Worm (Caenorhabditis elegans): ENCODE data around the gene T23F2.4.

ce11 chrX:5557966-5558365, 43.1 kb upstream of the T23F2.4 start, which contains the start of gene C38C5.1:
- no peak for TF ChIP-seq pha-4 (GFP tag; IDR thresholded peaks at IDR 0.05)
- TF ChIP-seq pha-4 (tag; optimal IDR thresholded peaks at IDR 0.05) = no peak
- no peak for TF ChIP-seq Y5F2A.4 (GFP tag; optimal IDR thresholded peaks at IDR 0.05)
- no peak for TF ChIP-seq madf-9 (GFP tag; conservative IDR thresholded peaks at IDR 0.05)
- TF ChIP-seq egl-27 (tag; optimal IDR thresholded peaks at IDR 0.05) = no peak
- no peak for TF ChIP-seq mdl-1 (tag; optimal IDR thresholded peaks at IDR 0.05)
- no peak for TF ChIP-seq nhr-6 (tag; optimal IDR thresholded peaks at IDR 0.05)
- TF ChIP-seq snpc-4 (tag; optimal IDR thresholded peaks at IDR 0.05) = no peak
- TF ChIP-seq ZK337.2 (GFP tag; IDR thresholded peaks at IDR 0.05) = no peak
- TF ChIP-seq nhr-237 (tag; optimal IDR thresholded peaks at IDR 0.05) = no peak
- no peak for TF ChIP-seq ces-1 (GFP tag; optimal IDR thresholded peaks at IDR 0.05)
